Worm (Caenorhabditis elegans) whole organism, L1 larva: ENCODE measurements around the gene B0001.8.
A peak's percentile ranks its signal among the peaks of the same experiment; 100 is the strongest.

Source experiments
- C16A3.4 ChIP-seq: fragments of 150-350 bp; optimal IDR thresholded peaks from 2 replicates; lab custom pipeline; 2014; ENCODE audit warnings: missing biosample characterization, missing genetic modification characterization
- F16B12.6 ChIP-seq: fragments of 150-350 bp; optimal IDR thresholded peaks from 2 replicates; lab custom pipeline; 2014; ENCODE audit warnings: missing biosample characterization, missing genetic modification characterization
- Y116A8C.19 ChIP-seq: sonication (generic microtip); optimal IDR thresholded peaks from 2 replicates; lab custom pipeline; 2016; ENCODE audit warnings: missing compliant biosample characterization, missing genetic modification characterization, borderline replicate concordance
- alr-1 ChIP-seq: fragments of 200-800 bp; sonication (Bioruptor generic); optimal IDR thresholded peaks from 2 replicates; lab custom pipeline; 2018; ENCODE audit warnings: borderline replicate concordance, mild to moderate bottlenecking, missing genetic modification characterization, missing compliant biosample characterization
- blmp-1 ChIP-seq: fragments of 150-350 bp; optimal IDR thresholded peaks from 2 replicates; lab custom pipeline; 2014; ENCODE audit warnings: missing biosample characterization, missing genetic modification characterization
- ceh-63 ChIP-seq: fragments of 200-800 bp; sonication (Bioruptor generic); optimal IDR thresholded peaks from 2 replicates; lab custom pipeline; 2018; ENCODE audit warnings: mild to moderate bottlenecking, missing genetic modification characterization, missing compliant biosample characterization
- ceh-82 ChIP-seq, 3 experiments: fragments of 150-350 bp in 1 of 3; sonication (generic microtip) in 2 of 3; optimal IDR thresholded peaks; 2 replicates each; lab custom pipeline; 2014 to 2017; ENCODE audit warnings: missing biosample characterization in 3 of 3, missing genetic modification characterization in 3 of 3
- ceh-88 ChIP-seq: fragments of 200-800 bp; sonication (Bioruptor generic); IDR thresholded peaks from 2 replicates; pipeline ENCODE4 v1.3.6; 2022; ENCODE audit warnings: missing genetic modification characterization, missing compliant biosample characterization
- ces-1 ChIP-seq: fragments of 150-350 bp; optimal IDR thresholded peaks from 2 replicates; lab custom pipeline; 2014; ENCODE audit warnings: missing biosample characterization, missing genetic modification reagents, missing genetic modification characterization
- dpl-1 ChIP-seq, 3 experiments: fragments of 150-350 bp in 2 of 3; sonication (generic microtip) in 1 of 3; optimal IDR thresholded peaks; 2 replicates each; lab custom pipeline; 2014 to 2017; ENCODE audit warnings: missing biosample characterization in 3 of 3, missing genetic modification characterization in 3 of 3, missing genetic modification reagents in 3 of 3
- dsc-1 ChIP-seq: sonication (generic microtip); optimal IDR thresholded peaks from 2 replicates; lab custom pipeline; 2016; ENCODE audit warnings: mild to moderate bottlenecking, missing genetic modification characterization, missing compliant biosample characterization
- efl-1 ChIP-seq, 4 experiments: fragments of 150-350 bp; optimal IDR thresholded peaks in 3 of 4; peaks in 1 of 4; 1 replicate in 1 of 4; 2 replicates in 3 of 4; lab custom pipeline; 2014; ENCODE audit warnings: missing biosample characterization in 2 of 4, missing genetic modification characterization in 2 of 4, missing genetic modification reagents in 2 of 4
- efl-3 ChIP-seq: fragments of 200-800 bp; sonication (Bioruptor generic); optimal IDR thresholded peaks from 2 replicates; lab custom pipeline; 2018; ENCODE audit warnings: mild to moderate bottlenecking, missing genetic modification characterization, missing compliant biosample characterization
- elt-3 ChIP-seq, 6 experiments: fragments of 150-350 bp in 1 of 6; sonication (generic microtip); optimal IDR thresholded peaks; 2 replicates each; lab custom pipeline; 2017 to 2018; ENCODE audit warnings: missing biosample characterization in 6 of 6, missing genetic modification characterization in 6 of 6, inconsistent platforms in 1 of 6
- ets-5 ChIP-seq: fragments of 200-800 bp; sonication (Bioruptor generic); IDR thresholded peaks from 2 replicates; pipeline ENCODE4 v1.3.6; 2022; ENCODE audit warnings: missing genetic modification characterization, missing compliant biosample characterization
- fkh-10 ChIP-seq: sonication (generic microtip); optimal IDR thresholded peaks from 2 replicates; lab custom pipeline; 2017; ENCODE audit warnings: missing biosample characterization, missing genetic modification reagents, missing genetic modification characterization
- fkh-4 ChIP-seq: sonication (generic microtip); optimal IDR thresholded peaks from 2 replicates; lab custom pipeline; 2016; ENCODE audit warnings: missing compliant biosample characterization, missing genetic modification characterization, borderline replicate concordance
- fos-1 ChIP-seq: fragments of 150-350 bp; optimal IDR thresholded peaks from 2 replicates; lab custom pipeline; 2014; ENCODE audit warnings: missing biosample characterization, missing genetic modification characterization
- grh-1 ChIP-seq: fragments of 200-800 bp; sonication (Bioruptor generic); IDR thresholded peaks from 2 replicates; pipeline ENCODE4 v1.3.6; 2022; ENCODE audit warnings: missing genetic modification reagents, missing genetic modification characterization, missing compliant biosample characterization
- irx-1 ChIP-seq: sonication (generic microtip); optimal IDR thresholded peaks from 2 replicates; lab custom pipeline; 2016; ENCODE audit warnings: missing genetic modification characterization, missing compliant biosample characterization
- isw-1 ChIP-seq: fragments of 200-800 bp; sonication (Bioruptor generic); IDR thresholded peaks from 2 replicates; pipeline ENCODE4 v1.3.6; 2022; ENCODE audit warnings: missing genetic modification characterization, missing compliant biosample characterization
- lin-13 ChIP-seq: fragments of 150-350 bp; optimal IDR thresholded peaks from 2 replicates; lab custom pipeline; 2014; ENCODE audit warnings: missing biosample characterization, missing genetic modification reagents, missing genetic modification characterization
- lin-14 ChIP-seq: fragments of 200-800 bp; sonication (Bioruptor generic); optimal IDR thresholded peaks from 2 replicates; lab custom pipeline; 2018; ENCODE audit warnings: mild to moderate bottlenecking, missing genetic modification characterization, moderate library complexity, missing compliant biosample characterization
- lin-15B ChIP-seq: fragments of 150-350 bp; sonication (generic microtip); optimal IDR thresholded peaks from 3 replicates; lab custom pipeline; 2014; ENCODE audit warnings: missing biosample characterization, missing genetic modification characterization
- lin-35 ChIP-seq, 2 experiments: fragments of 150-350 bp; optimal IDR thresholded peaks; 2 replicates each; lab custom pipeline; 2014; ENCODE audit warnings: missing biosample characterization in 2 of 2, missing genetic modification characterization in 2 of 2, missing genetic modification reagents in 2 of 2
- lsy-2 ChIP-seq, 2 experiments: fragments of 150-350 bp; optimal IDR thresholded peaks; 2 replicates each; lab custom pipeline; 2014; ENCODE audit warnings: missing biosample characterization in 2 of 2, missing genetic modification characterization in 2 of 2
- mep-1 ChIP-seq: fragments of 150-350 bp; optimal IDR thresholded peaks from 2 replicates; lab custom pipeline; 2014; ENCODE audit warnings: missing biosample characterization, missing genetic modification characterization
- nhr-12 ChIP-seq: sonication (generic microtip); optimal IDR thresholded peaks from 2 replicates; lab custom pipeline; 2017; ENCODE audit warnings: missing biosample characterization, missing genetic modification characterization
- nhr-20 ChIP-seq: sonication (generic microtip); optimal IDR thresholded peaks from 2 replicates; lab custom pipeline; 2016; ENCODE audit warnings: mild to moderate bottlenecking, missing genetic modification characterization, missing compliant biosample characterization
- nhr-28 ChIP-seq: fragments of 150-350 bp; optimal IDR thresholded peaks from 2 replicates; lab custom pipeline; 2014; ENCODE audit warnings: missing biosample characterization, missing genetic modification characterization
- nhr-71 ChIP-seq: sonication (generic microtip); optimal IDR thresholded peaks from 2 replicates; lab custom pipeline; 2016; ENCODE audit warnings: mild to moderate bottlenecking, missing genetic modification characterization, moderate library complexity, missing compliant biosample characterization
- nhr-84 ChIP-seq: sonication (generic microtip); optimal IDR thresholded peaks from 2 replicates; lab custom pipeline; 2017; ENCODE audit warnings: missing biosample characterization, missing genetic modification characterization
- nhr-85 ChIP-seq: sonication (generic microtip); peaks from one replicate; lab custom pipeline; 2016; ENCODE audit warnings: missing genetic modification characterization, inconsistent platforms, missing compliant biosample characterization
- pag-3 ChIP-seq: sonication (generic microtip); optimal IDR thresholded peaks from 2 replicates; lab custom pipeline; 2017; ENCODE audit warnings: missing genetic modification characterization, mild to moderate bottlenecking, missing compliant biosample characterization, antibody characterized with exemption, borderline replicate concordance; ENCODE audit not compliant: insufficient read depth
- skn-1 ChIP-seq: fragments of 150-350 bp; optimal IDR thresholded peaks from 2 replicates; lab custom pipeline; 2014; ENCODE audit warnings: missing biosample characterization, missing genetic modification characterization
- snpc-4 ChIP-seq: fragments of 150-350 bp; optimal IDR thresholded peaks from 2 replicates; lab custom pipeline; 2014; ENCODE audit warnings: missing biosample characterization, missing genetic modification characterization
- snu-23 ChIP-seq: sonication (generic microtip); optimal IDR thresholded peaks from 2 replicates; lab custom pipeline; 2016; ENCODE audit warnings: missing genetic modification characterization, missing compliant biosample characterization
- sox-4 ChIP-seq: sonication (generic microtip); optimal IDR thresholded peaks from 2 replicates; lab custom pipeline; 2016; ENCODE audit warnings: missing genetic modification characterization, missing compliant biosample characterization
- sptf-1 ChIP-seq: fragments of 150-350 bp; optimal IDR thresholded peaks from 2 replicates; lab custom pipeline; 2014; ENCODE audit warnings: missing biosample characterization, missing genetic modification characterization
- sup-37 ChIP-seq: fragments of 200-800 bp; sonication (Bioruptor generic); optimal IDR thresholded peaks from 2 replicates; lab custom pipeline; 2018; ENCODE audit warnings: mild to moderate bottlenecking, missing genetic modification characterization, missing compliant biosample characterization
- unc-130 ChIP-seq: fragments of 150-350 bp; optimal IDR thresholded peaks from 2 replicates; lab custom pipeline; 2017; ENCODE audit warnings: missing biosample characterization, missing genetic modification characterization, inconsistent platforms
- unc-30 ChIP-seq: sonication (generic microtip); optimal IDR thresholded peaks from 2 replicates; lab custom pipeline; 2017; ENCODE audit warnings: missing biosample characterization, missing genetic modification characterization
- xbp-1 ChIP-seq: sonication (generic microtip); optimal IDR thresholded peaks from 2 replicates; lab custom pipeline; 2016; ENCODE audit warnings: missing genetic modification characterization, missing compliant biosample characterization

Gene B0001.8

DNA sequence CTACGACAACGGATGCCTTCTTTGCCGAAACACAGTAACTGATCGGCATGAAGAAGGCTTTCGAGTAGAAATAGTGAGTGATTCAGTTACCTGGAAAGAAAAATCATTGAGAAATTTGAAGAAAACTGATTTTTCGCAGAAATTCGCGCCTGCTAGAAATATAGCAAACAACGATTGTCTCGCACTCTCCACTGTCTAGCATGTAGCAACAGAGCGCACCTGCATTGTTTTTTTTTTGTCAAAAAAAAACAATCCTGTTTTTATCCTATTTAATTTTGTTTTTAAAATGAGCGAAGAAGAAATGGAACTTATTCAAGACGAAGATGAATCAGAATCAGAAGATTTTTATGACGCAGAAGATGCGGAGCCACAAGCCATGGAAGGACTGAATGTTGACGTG is 19.8 kb downstream of the B0001.8 start, which contains the start of the genes ddb-1 and M18.6:
Gene ddb-1 (minus strand): TSS at position 90 of the 400 bp plus-strand sequence.
Gene M18.6 (plus strand): TSS at position 235 of the 400 bp plus-strand sequence.
- peak; percentile 20 for TF ChIP-seq snu-23 (GFP tag; lab: Kevin White, UChicago)
- TF ChIP-seq dpl-1 (GFP tag; optimal IDR thresholded peaks at IDR 0.05; lab: Kevin White, UChicago) = peak in 2 of 3 experiments; percentile 33 to 57
- no peak for TF ChIP-seq sox-4 (tag; lab: Kevin White, UChicago)
- peak; percentile 24 for TF ChIP-seq nhr-71
- no peak for TF ChIP-seq ceh-88 (GFP tag; lab: Robert Waterston, UW)
- peak; percentile 2 for TF ChIP-seq lin-13 (GFP tag; lab: Kevin White, UChicago)
- TF ChIP-seq alr-1 (tag; lab: Kevin White, UChicago) = no peak
- TF ChIP-seq efl-3 (GFP tag; lab: Kevin White, UChicago) = no peak
- TF ChIP-seq Y116A8C.19 = no peak
- no peak for TF ChIP-seq sup-37 (GFP tag; lab: Kevin White, UChicago)
- no peak for TF ChIP-seq unc-130
- TF ChIP-seq skn-1 = peak; percentile 16
- no peak for TF ChIP-seq nhr-20 (tag; lab: Kevin White, UChicago)
- no peak for TF ChIP-seq ces-1
- TF ChIP-seq lin-35 (GFP tag; optimal IDR thresholded peaks at IDR 0.05; lab: Kevin White, UChicago) = peak; percentile 47 to 69
- no peak for TF ChIP-seq dsc-1 (tag; lab: Kevin White, UChicago)
- TF ChIP-seq nhr-12 = no peak
- no peak for TF ChIP-seq lin-14
- TF ChIP-seq unc-30 = no peak
- peak in 2 of 3 experiments; percentile 28 to 38 for TF ChIP-seq ceh-82 (tag; optimal IDR thresholded peaks at IDR 0.05; lab: Kevin White, UChicago)
- TF ChIP-seq irx-1 (tag; lab: Kevin White, UChicago) = no peak
- no peak for TF ChIP-seq sptf-1 (tag; lab: Kevin White, UChicago)
- peak; percentile 2 for TF ChIP-seq F16B12.6
- TF ChIP-seq ets-5 (GFP tag; lab: Robert Waterston, UW) = no peak
- no peak for TF ChIP-seq ceh-63
- no peak for TF ChIP-seq snpc-4 (tag; lab: Kevin White, UChicago)
- TF ChIP-seq isw-1 (GFP tag; lab: Robert Waterston, UW) = no peak
- TF ChIP-seq elt-3 (tag; optimal IDR thresholded peaks at IDR 0.05; lab: Kevin White, UChicago) = no peak
- peak; percentile 16 for TF ChIP-seq lin-15B (tag; lab: Kevin White, UChicago)
- TF ChIP-seq lsy-2 (tag; optimal IDR thresholded peaks at IDR 0.05; lab: Kevin White, UChicago) = peak in 1 of 2 experiments; percentile 69
- TF ChIP-seq pag-3 (tag; lab: Kevin White, UChicago) = no peak
- no peak for TF ChIP-seq nhr-28
- TF ChIP-seq grh-1 (GFP tag; lab: Robert Waterston, UW) = no peak
- no peak for TF ChIP-seq fkh-10
- TF ChIP-seq xbp-1 (tag; lab: Kevin White, UChicago) = no peak
- no peak for TF ChIP-seq nhr-85 (tag; lab: Kevin White, UChicago)
- TF ChIP-seq nhr-84 (tag; lab: Kevin White, UChicago) = no peak
- TF ChIP-seq C16A3.4 (tag; lab: Kevin White, UChicago) = peak; percentile 51
- peak; percentile 65 for TF ChIP-seq mep-1 (tag; lab: Kevin White, UChicago)
- TF ChIP-seq fkh-4 (tag; lab: Kevin White, UChicago) = no peak
- peak; percentile 53 for TF ChIP-seq blmp-1 (tag; lab: Kevin White, UChicago)
- TF ChIP-seq fos-1 (tag; lab: Kevin White, UChicago) = no peak
- TF ChIP-seq efl-1 (optimal IDR thresholded peaks at IDR 0.05; lab: Kevin White, UChicago) = peak; percentile 36 to 54
- TF ChIP-seq efl-1 (GFP tag; optimal IDR thresholded peaks at IDR 0.05 in 1 of 2; lab: Kevin White, UChicago) = peak; percentile 56 to 92

DNA sequence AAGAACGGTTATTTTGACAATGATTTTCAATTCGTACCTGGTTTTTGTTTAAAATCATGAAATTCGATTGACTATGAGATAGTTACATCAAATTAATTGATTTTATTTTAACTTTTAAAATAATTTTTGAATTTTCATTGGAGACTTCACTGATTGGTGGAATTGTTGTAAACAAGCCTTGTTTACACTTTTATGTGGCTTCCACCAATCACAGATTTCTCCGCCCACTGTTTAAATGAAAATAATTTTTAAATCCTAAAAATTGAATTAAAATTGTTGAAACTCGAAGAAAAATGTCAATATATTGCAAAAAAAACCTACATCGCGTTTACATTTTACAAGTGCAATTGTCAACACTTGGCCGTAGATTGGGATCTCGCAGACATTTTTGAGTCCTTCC is 20.3 kb downstream of the B0001.8 start:
- TF ChIP-seq snpc-4 (tag; lab: Kevin White, UChicago) = no peak
- no peak for TF ChIP-seq efl-1 (optimal IDR thresholded peaks at IDR 0.05; lab: Kevin White, UChicago)
- TF ChIP-seq efl-1 (GFP tag; optimal IDR thresholded peaks at IDR 0.05 in 1 of 2; lab: Kevin White, UChicago) = peak in 1 of 2 experiments; percentile 38
- TF ChIP-seq, all 84 proteins: peak for 1
